Worm (Caenorhabditis elegans) whole organism, dauer: Measurements from ENCODE around the gene C27A7.5.

Source experiments
- unc-62 ChIP-seq: sonication (generic microtip); optimal IDR thresholded peaks from 2 replicates; lab custom pipeline; 2017; ENCODE audit warnings: missing biosample characterization, missing genetic modification reagents, missing genetic modification characterization

The C27A7.5 gene

DNA sequence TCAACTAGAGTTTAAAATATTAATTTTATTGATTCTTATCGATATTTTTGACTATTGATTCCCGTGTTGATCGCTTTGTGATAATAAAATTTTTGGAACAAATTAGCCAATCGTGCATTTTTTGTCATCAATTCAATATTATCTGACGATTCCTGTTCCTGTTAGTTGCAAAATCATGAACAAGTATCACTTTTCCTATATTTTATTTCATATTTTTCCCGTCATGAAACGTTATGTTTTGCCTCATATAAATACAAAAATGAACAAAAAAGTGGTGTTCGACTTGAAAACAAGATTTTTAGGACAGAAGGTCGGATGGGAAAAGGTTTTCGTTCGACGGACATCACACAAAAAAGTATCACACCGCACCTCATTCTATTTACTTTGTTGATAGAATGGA lies 40.8 kb downstream of the C27A7.5 start, which contains the start of gene C13C4.6:
C13C4.6 (plus strand) TSS at position 301 of the 400 bp plus-strand sequence.
- no peak for TF ChIP-seq unc-62 (GFP tag; lab: Kevin White, UChicago)

DNA sequence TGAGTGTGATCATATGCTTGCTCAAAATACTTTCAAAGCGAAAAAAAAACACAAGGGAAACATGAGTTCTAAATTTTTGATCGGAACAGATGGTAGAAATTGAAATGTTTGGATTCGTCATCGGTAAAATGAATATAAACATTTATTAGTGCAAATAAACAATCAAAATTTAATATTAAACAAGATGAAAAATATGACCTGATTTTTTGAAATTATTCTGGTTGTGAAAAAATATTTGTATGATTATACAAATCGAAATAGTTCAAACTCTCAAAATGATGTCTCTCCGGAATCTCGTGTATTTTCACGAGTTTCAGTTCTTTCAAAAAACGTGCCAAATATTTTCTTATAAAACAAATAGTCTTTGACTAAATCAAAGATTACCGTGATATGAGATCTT lies 41.7 kb downstream of the C27A7.5 start, which contains the start of gene C13C4.7:
C13C4.7 (minus strand) TSS at position 101 of the 400 bp plus-strand sequence.
- no peak for TF ChIP-seq unc-62 (GFP tag; lab: Kevin White, UChicago)

DNA sequence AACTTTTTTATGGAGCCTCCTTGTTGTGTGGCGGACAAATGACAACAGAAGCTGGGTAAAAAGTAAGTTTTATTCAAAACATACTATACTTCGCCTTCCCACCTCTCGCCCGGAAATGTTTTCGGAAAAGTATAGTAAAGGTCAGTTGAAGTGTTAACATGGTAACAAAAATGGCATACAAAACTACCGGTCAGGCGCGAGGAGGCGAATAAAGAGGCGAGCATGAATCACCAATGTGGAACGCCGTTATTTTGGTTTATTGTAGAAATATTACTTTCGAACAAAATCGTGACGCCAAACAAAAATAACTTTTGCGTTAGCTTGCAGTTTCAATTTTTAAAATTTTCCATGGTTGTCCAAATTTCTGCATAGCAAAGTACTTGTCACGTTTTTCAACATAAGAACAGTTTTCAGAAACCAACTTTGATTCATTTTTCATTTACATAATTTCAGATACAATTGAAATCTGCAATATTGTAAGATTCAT lies 44.5 kb downstream of the C27A7.5 start, which contains the start of gene C13C4.8:
C13C4.8 (plus strand) TSS at position 437 of the 487 bp plus-strand sequence.
- no peak for TF ChIP-seq unc-62 (GFP tag; lab: Kevin White, UChicago)

DNA sequence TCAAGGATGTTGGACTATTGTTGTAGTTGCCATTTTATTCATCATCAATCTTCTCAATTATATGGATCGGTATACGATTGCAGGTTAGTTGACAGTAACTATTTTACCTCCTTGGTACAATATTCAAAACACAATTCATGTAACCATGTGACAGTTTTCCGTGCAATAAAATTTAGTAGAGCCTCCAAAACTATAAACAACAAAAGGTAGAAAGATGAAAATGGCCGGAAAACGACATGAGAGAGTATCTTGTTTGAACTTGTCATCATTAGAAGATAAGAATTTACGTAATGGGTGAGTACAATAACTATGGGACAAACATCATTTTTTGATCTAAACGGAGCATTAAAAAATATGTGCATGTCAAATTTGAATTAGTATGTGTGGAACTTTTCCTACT lies 47.0 kb downstream of the C27A7.5 start:
- no peak for TF ChIP-seq unc-62 (GFP tag; lab: Kevin White, UChicago)

DNA sequence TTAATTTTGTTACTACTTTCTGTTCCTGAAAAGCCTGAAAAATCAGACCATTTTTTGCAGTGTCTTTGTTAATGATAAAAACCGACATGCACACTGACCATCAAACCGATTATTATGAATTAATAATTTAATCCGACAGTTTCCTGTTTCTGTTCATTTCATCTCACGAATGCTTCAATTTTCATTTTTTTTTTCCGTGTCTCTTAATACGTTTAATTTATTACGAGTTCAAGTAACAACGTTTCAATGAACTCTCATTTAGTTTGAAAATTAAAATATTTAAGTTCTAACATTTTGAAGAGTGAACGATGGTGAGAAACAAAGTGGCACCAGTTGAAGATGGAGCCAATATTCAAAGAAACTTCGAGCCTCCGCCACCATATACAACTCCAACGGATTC lies 47.4 kb downstream of the C27A7.5 start, which contains the start of gene spin-1:
spin-1 (plus strand) TSS at position 301 of the 400 bp plus-strand sequence.
- no peak for TF ChIP-seq unc-62 (GFP tag; lab: Kevin White, UChicago)

DNA sequence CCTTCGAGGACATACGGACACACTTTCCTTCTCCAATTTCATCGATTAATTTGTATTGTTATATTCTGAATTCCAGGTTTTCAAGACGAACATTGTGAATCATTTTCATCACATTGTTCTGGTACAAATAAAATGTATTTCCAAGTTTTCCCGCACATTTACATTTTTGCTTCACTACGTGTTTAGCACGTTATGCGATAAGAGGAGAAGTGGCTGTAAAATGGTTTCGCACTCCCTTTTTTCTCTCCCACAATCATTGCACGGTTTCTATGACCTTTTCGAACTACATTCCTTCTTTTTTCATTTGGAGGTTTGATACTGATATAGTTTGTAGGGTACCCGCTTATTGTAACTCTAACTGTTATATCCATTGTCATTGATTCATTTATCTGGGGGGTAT lies 48.4 kb downstream of the C27A7.5 start:
- TF ChIP-seq unc-62 (GFP tag; lab: Kevin White, UChicago): no peak

DNA sequence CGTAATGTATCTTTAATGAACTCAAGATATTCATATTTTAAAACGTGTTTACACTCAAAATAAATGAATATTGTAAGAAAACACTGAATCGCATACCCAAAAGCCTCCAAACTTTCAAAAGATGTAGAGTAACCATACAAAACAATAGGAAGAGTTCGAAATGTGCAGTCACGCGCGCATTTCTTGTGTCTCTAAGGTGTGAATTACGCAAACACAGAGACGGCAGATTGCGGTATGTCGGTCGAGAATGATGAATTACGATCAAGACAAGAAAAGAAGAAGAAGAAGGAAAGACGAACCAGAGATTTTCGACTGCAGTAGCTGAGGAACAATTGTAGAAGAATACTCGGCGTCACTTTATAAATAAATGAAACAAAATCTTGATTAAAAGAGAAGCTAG lies 50.7 kb downstream of the C27A7.5 start, which contains the start of gene lhpp-1:
lhpp-1 (minus strand) TSS at position 354 of the 400 bp plus-strand sequence.
- TF ChIP-seq unc-62 (GFP tag; lab: Kevin White, UChicago): no peak

DNA sequence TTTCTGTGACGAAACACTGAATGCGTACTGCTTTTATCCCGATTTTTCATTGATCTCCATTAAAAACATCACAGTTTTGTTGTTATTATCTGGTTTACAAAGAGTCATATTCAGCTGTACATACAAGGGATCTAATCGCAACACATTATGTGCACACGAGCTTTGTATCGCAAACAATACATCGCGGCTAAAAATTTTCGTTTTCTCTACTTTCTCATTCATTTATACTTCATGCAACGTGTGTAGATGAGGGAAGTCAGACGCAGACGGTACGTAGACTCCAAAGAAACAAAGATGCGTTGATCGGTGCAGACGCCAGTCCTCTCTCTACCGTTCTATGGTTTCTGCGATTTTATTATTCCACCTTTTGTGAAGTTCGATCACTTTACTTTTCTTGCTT lies 55.3 kb downstream of the C27A7.5 start, which contains the start of gene nhr-136:
nhr-136 (plus strand) TSS at position 301 of the 400 bp plus-strand sequence.
- no peak for TF ChIP-seq unc-62 (GFP tag; lab: Kevin White, UChicago)
